Fruit fly (Drosophila melanogaster) whole organism, embryonic: ENCODE measurements around the gene CG33784.

Experiments used
- Aef1 ChIP-seq: fragments of 200-800 bp; sonication (Bioruptor generic); IDR thresholded peaks from 3 replicates; pipeline ENCODE4 v1.3.6; 2022; ENCODE audit warnings: missing biosample characterization, missing genetic modification characterization
- B-H1 ChIP-seq: fragments of 200-800 bp; sonication (Bioruptor generic); IDR thresholded peaks from 3 replicates; pipeline ENCODE4 v1.3.6; 2022; ENCODE audit warnings: missing biosample characterization, missing genetic modification characterization
- B-H2 ChIP-seq: fragments of 200-800 bp; sonication (Bioruptor generic); optimal IDR thresholded peaks from 2 replicates; lab custom pipeline; 2018; ENCODE audit warnings: missing biosample characterization, mild to moderate bottlenecking, missing genetic modification characterization
- CG11696 ChIP-seq: fragments of 200-800 bp; sonication (Bioruptor generic); IDR thresholded peaks from 2 replicates; pipeline ENCODE4 v1.3.6; 2022; ENCODE audit warnings: missing biosample characterization, missing genetic modification characterization
- CG12155 ChIP-seq: fragments of 200-800 bp; sonication (Bioruptor generic); optimal IDR thresholded peaks from 3 replicates; lab custom pipeline; 2016; ENCODE audit warnings: missing biosample characterization, missing genetic modification characterization
- CG12744 ChIP-seq: fragments of 200-800 bp; sonication (Bioruptor generic); optimal IDR thresholded peaks from 2 replicates; lab custom pipeline; 2016; ENCODE audit warnings: missing biosample characterization, missing genetic modification characterization
- CG12769 ChIP-seq: fragments of 200-800 bp; sonication (Bioruptor generic); optimal IDR thresholded peaks from 2 replicates; lab custom pipeline; 2019; ENCODE audit warnings: missing biosample characterization, mild to moderate bottlenecking, missing genetic modification characterization, moderate library complexity
- CG13624 ChIP-seq: fragments of 200-800 bp; sonication (Bioruptor generic); optimal IDR thresholded peaks from 2 replicates; lab custom pipeline; 2016; ENCODE audit warnings: missing biosample characterization, missing genetic modification characterization
- CG14050 ChIP-seq: fragments of 200-800 bp; sonication (Bioruptor generic); IDR thresholded peaks from 3 replicates; pipeline ENCODE4 v1.3.6; 2022; ENCODE audit warnings: missing biosample characterization, missing genetic modification characterization
- CG16813 ChIP-seq: fragments of 200-800 bp; sonication (Bioruptor generic); IDR thresholded peaks from 3 replicates; pipeline ENCODE4 v1.3.6; 2022; ENCODE audit warnings: missing biosample characterization, missing genetic modification characterization; ENCODE audit not compliant: partially characterized antibody
- CG2116 ChIP-seq: fragments of 200-800 bp; sonication (Bioruptor generic); optimal IDR thresholded peaks from 3 replicates; lab custom pipeline; 2018; ENCODE audit warnings: missing biosample characterization, mild to moderate bottlenecking, missing genetic modification characterization
- CG2120 ChIP-seq: fragments of 200-800 bp; sonication (Bioruptor generic); optimal IDR thresholded peaks from 3 replicates; lab custom pipeline; 2016; ENCODE audit warnings: missing biosample characterization, missing genetic modification characterization
- CG30020 ChIP-seq: fragments of 200-800 bp; optimal IDR thresholded peaks from 2 replicates; lab custom pipeline; 2019; ENCODE audit warnings: missing biosample characterization, mild to moderate bottlenecking, missing genetic modification characterization, moderate library complexity
- CG3995 ChIP-seq: fragments of 200-800 bp; sonication (Bioruptor generic); optimal IDR thresholded peaks from 3 replicates; lab custom pipeline; 2016; ENCODE audit warnings: missing biosample characterization, missing genetic modification characterization
- CG6654 ChIP-seq: fragments of 200-800 bp; sonication (Bioruptor generic); optimal IDR thresholded peaks from 2 replicates; lab custom pipeline; 2017; ENCODE audit warnings: missing biosample characterization, mild to moderate bottlenecking, missing genetic modification characterization
- CG7271 ChIP-seq: fragments of 200-800 bp; sonication (Bioruptor generic); optimal IDR thresholded peaks from 2 replicates; lab custom pipeline; 2018; ENCODE audit warnings: missing biosample characterization, mild to moderate bottlenecking, missing genetic modification characterization, moderate library complexity
- CG7745 ChIP-seq: fragments of 200-800 bp; sonication (Bioruptor generic); optimal IDR thresholded peaks from 2 replicates; lab custom pipeline; 2018; ENCODE audit warnings: missing biosample characterization, mild to moderate bottlenecking, missing genetic modification characterization, moderate library complexity
- CG7786 ChIP-seq: fragments of 200-800 bp; sonication (Bioruptor generic); optimal IDR thresholded peaks from 2 replicates; lab custom pipeline; 2016; ENCODE audit warnings: missing biosample characterization, missing genetic modification characterization
- CG8765 ChIP-seq: fragments of 200-800 bp; sonication (Bioruptor generic); IDR thresholded peaks from 2 replicates; pipeline ENCODE4 v1.3.6; 2022; ENCODE audit warnings: missing biosample characterization, missing genetic modification characterization
- CHES-1-like ChIP-seq: fragments of 200-800 bp; sonication (Bioruptor generic); optimal IDR thresholded peaks from 2 replicates; lab custom pipeline; 2016; ENCODE audit warnings: missing biosample characterization, missing genetic modification characterization
- D ChIP-seq, 2 experiments: fragments of 200-800 bp in 1 of 2; fragments of >200 bp in 1 of 2; sonication (Bioruptor generic) in 1 of 2; optimal IDR thresholded peaks; 2 replicates in 1 of 2; 3 replicates in 1 of 2; lab custom pipeline; 2017; ENCODE audit warnings: mild to moderate bottlenecking in 1 of 2, missing biosample characterization in 1 of 2, missing genetic modification characterization in 1 of 2, missing genetic modification reagents in 1 of 2
- Dll ChIP-seq: fragments of 200-800 bp; sonication (Bioruptor generic); IDR thresholded peaks from 4 replicates; pipeline ENCODE4 v1.3.6; 2022; ENCODE audit warnings: missing biosample characterization, missing genetic modification characterization; ENCODE audit not compliant: partially characterized antibody
- E2f2 ChIP-seq: fragments of 200-800 bp; sonication (Bioruptor generic); IDR thresholded peaks from 2 replicates; pipeline ENCODE4 v1.3.6; 2022; ENCODE audit warnings: missing biosample characterization, missing genetic modification characterization
- Fer1 ChIP-seq: fragments of 200-800 bp; sonication (Bioruptor generic); optimal IDR thresholded peaks from 2 replicates; lab custom pipeline; 2017; ENCODE audit warnings: missing biosample characterization, mild to moderate bottlenecking, missing genetic modification characterization
- GATAe ChIP-seq: fragments of 200-800 bp; sonication (Bioruptor generic); conservative IDR thresholded peaks from 2 replicates; pipeline ENCODE4 v1.3.6; 2022; ENCODE audit warnings: missing biosample characterization, missing genetic modification characterization
- Gsc ChIP-seq: fragments of 200-800 bp; sonication (Bioruptor generic); IDR thresholded peaks from 2 replicates; pipeline ENCODE4 v1.3.6; 2022; ENCODE audit warnings: missing biosample characterization, missing genetic modification characterization
- Hr78 ChIP-seq, 2 experiments: fragments of 200-800 bp in 1 of 2; fragments of >200 bp in 1 of 2; sonication (Bioruptor generic) in 1 of 2; optimal IDR thresholded peaks; 2 replicates each; lab custom pipeline; 2017 to 2019; ENCODE audit warnings: missing biosample characterization in 2 of 2, missing genetic modification characterization in 2 of 2, mild to moderate bottlenecking in 1 of 2, moderate library complexity in 1 of 2
- Mad ChIP-seq: fragments of 200-800 bp; sonication (Bioruptor generic); optimal IDR thresholded peaks from 2 replicates; lab custom pipeline; 2016; ENCODE audit warnings: missing biosample characterization, missing genetic modification characterization
- Meics ChIP-seq: fragments of 200-800 bp; sonication (Bioruptor generic); optimal IDR thresholded peaks from 2 replicates; lab custom pipeline; 2017; ENCODE audit warnings: missing biosample characterization, mild to moderate bottlenecking, missing genetic modification characterization
- NC2α ChIP-seq: fragments of 200-800 bp; sonication (Bioruptor generic); optimal IDR thresholded peaks from 2 replicates; lab custom pipeline; 2016; ENCODE audit warnings: missing biosample characterization, missing genetic modification characterization
- Vsx1 ChIP-seq: fragments of 200-800 bp; sonication (Bioruptor generic); optimal IDR thresholded peaks from 2 replicates; lab custom pipeline; 2017; ENCODE audit warnings: missing biosample characterization, mild to moderate bottlenecking, missing genetic modification characterization, missing genetic modification reagents
- bsh ChIP-seq, 2 experiments: fragments of 200-800 bp; sonication (Bioruptor generic); optimal IDR thresholded peaks; 2 replicates each; lab custom pipeline; 2017 to 2018; ENCODE audit warnings: mild to moderate bottlenecking in 2 of 2, missing biosample characterization in 2 of 2, missing genetic modification characterization in 2 of 2, moderate library complexity in 1 of 2
- chn ChIP-seq: fragments of 200-800 bp; sonication (Bioruptor generic); optimal IDR thresholded peaks from 2 replicates; lab custom pipeline; 2016; ENCODE audit warnings: missing biosample characterization, missing genetic modification characterization
- fd102C ChIP-seq: fragments of 200-800 bp; sonication (Bioruptor generic); optimal IDR thresholded peaks from 2 replicates; lab custom pipeline; 2018; ENCODE audit warnings: missing biosample characterization, mild to moderate bottlenecking, missing genetic modification characterization, moderate library complexity
- fru ChIP-seq: fragments of >200 bp; optimal IDR thresholded peaks from 2 replicates; lab custom pipeline; 2017
- fu2 ChIP-seq: fragments of 200-800 bp; sonication (Bioruptor generic); optimal IDR thresholded peaks from 2 replicates; lab custom pipeline; 2016; ENCODE audit warnings: missing biosample characterization, missing genetic modification characterization
- hb ChIP-seq: fragments of 200-800 bp; sonication (Bioruptor generic); IDR thresholded peaks from 3 replicates; pipeline ENCODE4 v1.3.6; 2022; ENCODE audit warnings: missing biosample characterization, missing genetic modification characterization; ENCODE audit not compliant: partially characterized antibody
- her ChIP-seq: fragments of 200-800 bp; sonication (Bioruptor generic); optimal IDR thresholded peaks from 2 replicates; lab custom pipeline; 2016; ENCODE audit warnings: missing biosample characterization, missing genetic modification characterization
- hth ChIP-seq: fragments of >200 bp; optimal IDR thresholded peaks from 2 replicates; lab custom pipeline; 2017; ENCODE audit warnings: inconsistent platforms
- jumu ChIP-seq: fragments of 200-800 bp; sonication (Bioruptor generic); optimal IDR thresholded peaks from 3 replicates; lab custom pipeline; 2016; ENCODE audit warnings: missing biosample characterization, missing genetic modification characterization
- kah ChIP-seq: fragments of 200-800 bp; sonication (Bioruptor generic); optimal IDR thresholded peaks from 2 replicates; lab custom pipeline; 2018; ENCODE audit warnings: missing biosample characterization, mild to moderate bottlenecking, missing genetic modification characterization
- kay ChIP-seq: fragments of 200-800 bp; sonication (Bioruptor generic); optimal IDR thresholded peaks from 2 replicates; lab custom pipeline; 2016; ENCODE audit warnings: missing biosample characterization, missing genetic modification characterization
- nmo ChIP-seq: fragments of 200-800 bp; sonication (Bioruptor generic); optimal IDR thresholded peaks from 2 replicates; lab custom pipeline; 2018; ENCODE audit warnings: missing biosample characterization, mild to moderate bottlenecking, missing genetic modification characterization, moderate library complexity
- psq ChIP-seq: fragments of 200-800 bp; sonication (Bioruptor generic); optimal IDR thresholded peaks from 2 replicates; lab custom pipeline; 2017; ENCODE audit warnings: missing biosample characterization, missing genetic modification characterization
- pzg ChIP-seq: fragments of 200-800 bp; sonication (Bioruptor generic); optimal IDR thresholded peaks from 3 replicates; lab custom pipeline; 2018; ENCODE audit warnings: missing biosample characterization, mild to moderate bottlenecking, missing genetic modification characterization, moderate library complexity
- ranshi ChIP-seq: fragments of 200-800 bp; sonication (Bioruptor generic); IDR thresholded peaks from 2 replicates; pipeline ENCODE4 v1.3.6; 2022; ENCODE audit warnings: missing biosample characterization, missing genetic modification characterization
- sd ChIP-seq: fragments of 200-800 bp; sonication (Bioruptor generic); optimal IDR thresholded peaks from 3 replicates; lab custom pipeline; 2018; ENCODE audit warnings: missing biosample characterization, mild to moderate bottlenecking, missing genetic modification characterization, moderate library complexity
- sima ChIP-seq: fragments of 200-800 bp; sonication (Bioruptor generic); optimal IDR thresholded peaks from 2 replicates; lab custom pipeline; 2016; ENCODE audit warnings: missing biosample characterization, missing genetic modification characterization
- tap ChIP-seq: fragments of 200-800 bp; optimal IDR thresholded peaks from 3 replicates; lab custom pipeline; 2019; ENCODE audit warnings: missing biosample characterization, mild to moderate bottlenecking, missing genetic modification characterization, moderate library complexity
- vfl ChIP-seq: fragments of 200-800 bp; sonication (Bioruptor generic); optimal IDR thresholded peaks from 2 replicates; lab custom pipeline; 2016; ENCODE audit warnings: missing biosample characterization, missing genetic modification characterization
- vvl ChIP-seq: fragments of 200-800 bp; sonication (Bioruptor generic); IDR thresholded peaks from 2 replicates; pipeline ENCODE4 v1.3.6; 2022; ENCODE audit warnings: missing biosample characterization, missing genetic modification characterization
- zen ChIP-seq: fragments of 200-800 bp; sonication (Bioruptor generic); optimal IDR thresholded peaks from 3 replicates; lab custom pipeline; 2018; ENCODE audit warnings: missing biosample characterization, mild to moderate bottlenecking, missing genetic modification characterization, moderate library complexity

Gene CG33784

dm6 chr3R:10099401-10099848 lies 31.7 kb downstream of the CG33784 start (continued):
- TF ChIP-seq CG6654: no peak
- TF ChIP-seq sima: no peak
- no peak for TF ChIP-seq jumu (GFP tag; lab: Kevin White, UChicago)
- TF ChIP-seq E2f2 (GFP tag; lab: Robert Waterston, UW): no peak
- no peak for TF ChIP-seq CG14050 (GFP tag; lab: Robert Waterston, UW)
- no peak for TF ChIP-seq B-H2 (GFP tag; lab: Kevin White, UChicago)
- TF ChIP-seq psq: no peak
- no peak for TF ChIP-seq Gsc (GFP tag; lab: Robert Waterston, UW)
- TF ChIP-seq CG12769 (tag; lab: Kevin White, UChicago): peak; percentile 27
- TF ChIP-seq Mad (GFP tag; lab: Kevin White, UChicago): no peak
- TF ChIP-seq CG12744 (GFP tag; lab: Kevin White, UChicago): no peak
- TF ChIP-seq CG7786 (GFP tag; lab: Kevin White, UChicago): no peak
- TF ChIP-seq tap: no peak
- TF ChIP-seq CG11696 (GFP tag; lab: Robert Waterston, UW): peak; percentile 67
- TF ChIP-seq sd (tag; lab: Kevin White, UChicago): peak; percentile 55
- no peak for TF ChIP-seq CG2116 (GFP tag; lab: Kevin White, UChicago)
- no peak for TF ChIP-seq CG7745 (tag; lab: Kevin White, UChicago)
- no peak for TF ChIP-seq Vsx1 (GFP tag; lab: Kevin White, UChicago)
- no peak for TF ChIP-seq hb
- TF ChIP-seq B-H1: no peak
- TF ChIP-seq fru: no peak
- no peak for TF ChIP-seq her (GFP tag; lab: Kevin White, UChicago)
- TF ChIP-seq GATAe (GFP tag; lab: Robert Waterston, UW): peak; percentile 77
- TF ChIP-seq CG8765 (GFP tag; lab: Robert Waterston, UW): no peak
- TF ChIP-seq D (optimal IDR thresholded peaks at IDR 0.05; lab: Kevin White, UChicago): no peak
- no peak for TF ChIP-seq D (GFP tag; optimal IDR thresholded peaks at IDR 0.05; lab: Kevin White, UChicago)
- TF ChIP-seq nmo (GFP tag; lab: Kevin White, UChicago): no peak
- no peak for TF ChIP-seq fd102C
- no peak for TF ChIP-seq Meics (GFP tag; lab: Kevin White, UChicago)
- TF ChIP-seq fu2 (GFP tag; lab: Kevin White, UChicago): no peak
- no peak for TF ChIP-seq hth (lab: Kevin White, UChicago)
- TF ChIP-seq kah (GFP tag; lab: Kevin White, UChicago): no peak
- TF ChIP-seq CHES-1-like (GFP tag; lab: Kevin White, UChicago): no peak
- no peak for TF ChIP-seq Aef1
- TF ChIP-seq zen (tag; lab: Kevin White, UChicago): no peak
- TF ChIP-seq kay (GFP tag; lab: Kevin White, UChicago): no peak
- TF ChIP-seq vfl: no peak
- no peak for TF ChIP-seq ranshi (GFP tag; lab: Robert Waterston, UW)
- no peak for TF ChIP-seq CG7271 (tag; lab: Kevin White, UChicago)
- no peak for TF ChIP-seq CG13624
- no peak for TF ChIP-seq CG16813 (GFP tag; lab: Robert Waterston, UW)
- TF ChIP-seq vvl (GFP tag; lab: Robert Waterston, UW): no peak
- peak; percentile 31 for TF ChIP-seq Fer1
- no peak for TF ChIP-seq CG30020
- no peak for TF ChIP-seq Dll (GFP tag; lab: Robert Waterston, UW)
- TF ChIP-seq CG2120: no peak
- no peak for TF ChIP-seq CG12155
- TF ChIP-seq Hr78 (GFP tag; optimal IDR thresholded peaks at IDR 0.05; lab: Kevin White, UChicago): peak in 1 of 2 experiments; percentile 94
- TF ChIP-seq chn: no peak
- TF ChIP-seq NC2α (GFP tag; lab: Kevin White, UChicago): no peak
- TF ChIP-seq bsh (GFP tag; optimal IDR thresholded peaks at IDR 0.05; lab: Kevin White, UChicago): no peak
- no peak for TF ChIP-seq pzg
- no peak for TF ChIP-seq CG3995 (GFP tag; lab: Kevin White, UChicago)
